Worm (Caenorhabditis elegans) whole organism, late embryonic: ENCODE results near the gene znf-474.

Experiments used
- C08G9.2 ChIP-seq: sonication (generic microtip); optimal IDR thresholded peaks from 2 replicates; lab custom pipeline; 2016; ENCODE audit warnings: mild to moderate bottlenecking, missing genetic modification characterization, moderate library complexity, missing compliant biosample characterization
- F13H6.1 ChIP-seq: sonication (generic microtip); optimal IDR thresholded peaks from 2 replicates; lab custom pipeline; 2016; ENCODE audit warnings: missing genetic modification characterization, missing compliant biosample characterization
- ahr-1 ChIP-seq: sonication (generic microtip); optimal IDR thresholded peaks from 2 replicates; lab custom pipeline; 2016; ENCODE audit warnings: missing genetic modification characterization, missing compliant biosample characterization
- ceh-14 ChIP-seq: sonication (generic microtip); optimal IDR thresholded peaks from 2 replicates; lab custom pipeline; 2016; ENCODE audit warnings: missing genotype, missing genetic modification characterization, missing compliant biosample characterization
- ceh-18 ChIP-seq: sonication (generic microtip); optimal IDR thresholded peaks from 2 replicates; lab custom pipeline; 2016; ENCODE audit warnings: missing genetic modification characterization, missing compliant biosample characterization
- ceh-19 ChIP-seq: fragments of 200-800 bp; sonication (Bioruptor generic); optimal IDR thresholded peaks from 2 replicates; lab custom pipeline; 2018; ENCODE audit warnings: mild to moderate bottlenecking, missing genetic modification characterization, missing compliant biosample characterization
- ceh-2 ChIP-seq: sonication (generic microtip); optimal IDR thresholded peaks from 2 replicates; lab custom pipeline; 2016; ENCODE audit warnings: missing genotype, missing genetic modification characterization, missing compliant biosample characterization
- ceh-22 ChIP-seq: sonication (generic microtip); optimal IDR thresholded peaks from 2 replicates; lab custom pipeline; 2017; ENCODE audit warnings: missing biosample characterization, missing genetic modification characterization
- ceh-24 ChIP-seq: sonication (generic microtip); optimal IDR thresholded peaks from 2 replicates; lab custom pipeline; 2016; ENCODE audit warnings: mild to moderate bottlenecking, missing genetic modification characterization, missing compliant biosample characterization
- ceh-34 ChIP-seq: sonication (generic microtip); optimal IDR thresholded peaks from 2 replicates; lab custom pipeline; 2016; ENCODE audit warnings: mild to moderate bottlenecking, missing genetic modification characterization, missing compliant biosample characterization
- ceh-45 ChIP-seq: fragments of 200-800 bp; sonication (Bioruptor generic); IDR thresholded peaks from 2 replicates; pipeline ENCODE4 v1.3.6; 2022; ENCODE audit warnings: missing genetic modification reagents, missing genetic modification characterization, missing compliant biosample characterization
- ceh-48 ChIP-seq: sonication (generic microtip); optimal IDR thresholded peaks from 2 replicates; lab custom pipeline; 2016; ENCODE audit warnings: missing genetic modification characterization, inconsistent platforms, missing compliant biosample characterization
- ceh-6 ChIP-seq: fragments of 200-800 bp; sonication (Bioruptor generic); optimal IDR thresholded peaks from 2 replicates; lab custom pipeline; 2018; ENCODE audit warnings: mild to moderate bottlenecking, missing genetic modification characterization, missing compliant biosample characterization
- dmd-4 ChIP-seq: sonication (generic microtip); optimal IDR thresholded peaks from 2 replicates; lab custom pipeline; 2016; ENCODE audit warnings: borderline replicate concordance, missing genetic modification characterization, missing compliant biosample characterization
- dve-1 ChIP-seq: sonication (generic microtip); optimal IDR thresholded peaks from 2 replicates; lab custom pipeline; 2017; ENCODE audit warnings: antibody characterized with exemption, mild to moderate bottlenecking, missing genetic modification characterization, missing compliant biosample characterization
- elt-2 ChIP-seq: sonication (generic microtip); optimal IDR thresholded peaks from 2 replicates; lab custom pipeline; 2016; ENCODE audit warnings: missing genetic modification reagents, missing genetic modification characterization, missing compliant biosample characterization
- elt-4 ChIP-seq: sonication (generic microtip); optimal IDR thresholded peaks from 2 replicates; lab custom pipeline; 2016; ENCODE audit warnings: missing genetic modification characterization, missing compliant biosample characterization
- ets-4 ChIP-seq: sonication (generic microtip); optimal IDR thresholded peaks from 2 replicates; lab custom pipeline; 2016; ENCODE audit warnings: missing genetic modification characterization, missing compliant biosample characterization
- eyg-1 ChIP-seq: sonication (generic microtip); optimal IDR thresholded peaks from 2 replicates; lab custom pipeline; 2016; ENCODE audit warnings: missing genotype, missing genetic modification characterization, missing compliant biosample characterization
- fax-1 ChIP-seq: sonication (generic microtip); optimal IDR thresholded peaks from 2 replicates; lab custom pipeline; 2016; ENCODE audit warnings: missing genotype, missing genetic modification characterization, missing compliant biosample characterization
- fkh-10 ChIP-seq: fragments of 150-350 bp; optimal IDR thresholded peaks from 2 replicates; lab custom pipeline; 2014; ENCODE audit warnings: missing biosample characterization, missing genetic modification reagents, missing genetic modification characterization
- madf-2 ChIP-seq: sonication (generic microtip); optimal IDR thresholded peaks from 2 replicates; lab custom pipeline; 2017; ENCODE audit warnings: missing genetic modification characterization, missing compliant biosample characterization
- mec-3 ChIP-seq: sonication (generic microtip); optimal IDR thresholded peaks from 2 replicates; lab custom pipeline; 2016; ENCODE audit warnings: borderline replicate concordance, missing genetic modification characterization, missing compliant biosample characterization
- nfya-1 ChIP-seq: sonication (generic microtip); optimal IDR thresholded peaks from 2 replicates; lab custom pipeline; 2017; ENCODE audit warnings: missing genetic modification characterization, mild to moderate bottlenecking, missing compliant biosample characterization, antibody characterized with exemption, moderate library complexity
- nhr-11 ChIP-seq: fragments of 150-350 bp; optimal IDR thresholded peaks from 2 replicates; lab custom pipeline; 2014; ENCODE audit warnings: missing biosample characterization, missing genetic modification characterization
- nhr-232 ChIP-seq: sonication (generic microtip); optimal IDR thresholded peaks from 2 replicates; lab custom pipeline; 2016; ENCODE audit warnings: missing genetic modification characterization, missing compliant biosample characterization
- npax-4 ChIP-seq: sonication (generic microtip); optimal IDR thresholded peaks from 2 replicates; lab custom pipeline; 2016; ENCODE audit warnings: missing genetic modification characterization, missing compliant biosample characterization
- pat-9 ChIP-seq: fragments of 200-800 bp; sonication (Bioruptor generic); optimal IDR thresholded peaks from 2 replicates; lab custom pipeline; 2018; ENCODE audit warnings: mild to moderate bottlenecking, missing genetic modification characterization, moderate library complexity, missing compliant biosample characterization
- pax-1 ChIP-seq: fragments of 150-350 bp; optimal IDR thresholded peaks from 2 replicates; lab custom pipeline; 2014; ENCODE audit warnings: missing biosample characterization, missing genetic modification characterization
- pha-4 ChIP-seq: fragments of 150-350 bp; optimal IDR thresholded peaks from 2 replicates; lab custom pipeline; 2018; ENCODE audit warnings: missing biosample characterization, missing genetic modification reagents, missing genetic modification characterization
- pqm-1 ChIP-seq: sonication (generic microtip); optimal IDR thresholded peaks from 2 replicates; lab custom pipeline; 2016; ENCODE audit warnings: missing genetic modification characterization, missing compliant biosample characterization
- rnt-1 ChIP-seq: sonication (generic microtip); optimal IDR thresholded peaks from 2 replicates; lab custom pipeline; 2016; ENCODE audit warnings: missing genetic modification characterization, missing compliant biosample characterization
- sdc-2 ChIP-seq: sonication (generic microtip); optimal IDR thresholded peaks from 2 replicates; lab custom pipeline; 2016; ENCODE audit warnings: missing genotype, missing genetic modification characterization, missing compliant biosample characterization
- sox-2 ChIP-seq: fragments of 200-800 bp; sonication (Bioruptor generic); IDR thresholded peaks from 2 replicates; pipeline ENCODE4 v1.3.6; 2022; ENCODE audit warnings: missing genetic modification reagents, missing genetic modification characterization, missing compliant biosample characterization
- tbx-2 ChIP-seq: sonication (generic microtip); optimal IDR thresholded peaks from 2 replicates; lab custom pipeline; 2016; ENCODE audit warnings: missing genetic modification characterization, missing compliant biosample characterization
- unc-3 ChIP-seq, 2 experiments: fragments of 200-800 bp in 1 of 2; sonication (Bioruptor generic) in 1 of 2; sonication (generic microtip) in 1 of 2; conservative IDR thresholded peaks in 1 of 2; optimal IDR thresholded peaks in 1 of 2; 2 replicates each; pipeline versions ENCODE4 v1.3.6 to Lab custom; 2016 to 2022; ENCODE audit warnings: missing compliant biosample characterization in 2 of 2, missing genetic modification characterization in 2 of 2, missing genetic modification reagents in 1 of 2
- unc-42 ChIP-seq: sonication (generic microtip); optimal IDR thresholded peaks from 2 replicates; lab custom pipeline; 2016; ENCODE audit warnings: missing genotype, missing genetic modification characterization, missing compliant biosample characterization
- unc-55 ChIP-seq: sonication (generic microtip); optimal IDR thresholded peaks from 2 replicates; lab custom pipeline; 2017; ENCODE audit warnings: missing biosample characterization, missing genetic modification reagents, missing genetic modification characterization
- unc-86 ChIP-seq: sonication (generic microtip); optimal IDR thresholded peaks from 2 replicates; lab custom pipeline; 2016; ENCODE audit warnings: missing genetic modification characterization, missing compliant biosample characterization
- ztf-16 ChIP-seq: sonication (generic microtip); optimal IDR thresholded peaks from 2 replicates; lab custom pipeline; 2017; ENCODE audit warnings: missing genetic modification characterization, missing compliant biosample characterization

Gene znf-474

DNA sequence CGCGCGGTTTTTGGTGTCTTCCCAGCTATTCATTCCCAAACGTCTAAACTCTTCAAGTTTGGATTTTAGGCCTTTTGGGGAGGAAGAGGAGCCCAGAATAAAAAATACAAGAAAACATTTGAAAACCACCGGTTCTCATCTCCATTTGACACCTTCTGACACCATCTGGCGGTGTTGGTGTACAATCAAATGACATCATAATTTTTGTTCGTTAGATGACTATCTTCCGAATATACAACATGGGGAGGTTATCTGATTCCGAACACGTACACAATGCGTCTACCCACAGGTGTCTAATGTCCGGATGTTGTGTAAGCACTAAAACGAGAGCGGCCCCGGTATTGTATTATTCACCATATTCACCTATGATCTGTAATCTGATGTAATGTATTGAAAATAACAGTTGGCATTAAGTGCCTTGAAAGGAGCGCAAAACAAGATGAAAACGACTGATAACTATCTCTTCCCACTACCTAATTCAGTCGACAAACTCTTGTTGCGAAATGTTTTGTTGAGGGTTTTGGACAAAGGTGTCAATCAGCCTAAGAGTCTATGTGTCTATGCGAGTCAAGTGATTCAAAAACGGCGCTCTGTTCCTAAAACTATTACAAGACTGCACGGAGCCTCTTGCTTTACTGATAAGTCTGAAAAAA, 22.9 kb downstream of the znf-474 start:
- TF ChIP-seq unc-86 (tag; lab: Kevin White, UChicago) (no peak), unc-3 (GFP tag; conservative IDR thresholded peaks at IDR 0.05; lab: Robert Waterston, UW) (no peak), unc-3 (tag; optimal IDR thresholded peaks at IDR 0.05; lab: Kevin White, UChicago) (no peak), ahr-1 (tag; lab: Kevin White, UChicago) (no peak), sox-2 (GFP tag; lab: Robert Waterston, UW) (no peak), pat-9 (tag; lab: Kevin White, UChicago) (no peak), ceh-2 (tag; lab: Kevin White, UChicago) (no peak), mec-3 (tag; lab: Kevin White, UChicago) (no peak), ceh-6 (GFP tag; lab: Kevin White, UChicago) (no peak), ets-4 (no peak), unc-42 (no peak), C08G9.2 (tag; lab: Kevin White, UChicago) (no peak), eyg-1 (tag; lab: Kevin White, UChicago) (no peak), pqm-1 (no peak), ceh-45 (no peak), fkh-10 (no peak)

ce11 chrX:12173989-12174388, 24.3 kb downstream of the znf-474 start:
- no peak for TF ChIP-seq dmd-4 (tag; lab: Kevin White, UChicago)
- no peak for TF ChIP-seq elt-2 (tag; lab: Kevin White, UChicago)

ce11 chrX:12174686-12175404, 25.1 kb downstream of the znf-474 start:
- TF ChIP-seq fax-1 (no peak), nhr-232 (no peak), nfya-1 (tag; lab: Kevin White, UChicago) (peak; percentile 6), F13H6.1 (tag; lab: Kevin White, UChicago) (no peak), unc-55 (GFP tag; lab: Kevin White, UChicago) (peak; percentile 24), pax-1 (no peak), ceh-45 (no peak), ceh-14 (tag; lab: Kevin White, UChicago) (no peak), pha-4 (tag; lab: Kevin White, UChicago) (no peak), ceh-24 (no peak), npax-4 (tag; lab: Kevin White, UChicago) (no peak), sdc-2 (tag; lab: Kevin White, UChicago) (no peak)

ce11 chrX:12175667-12176278, 26.0 kb downstream of the znf-474 start:
- TF ChIP-seq ceh-48 (tag; lab: Kevin White, UChicago) (no peak), npax-4 (tag; lab: Kevin White, UChicago) (no peak), ahr-1 (tag; lab: Kevin White, UChicago) (no peak), ceh-2 (tag; lab: Kevin White, UChicago) (peak; percentile 9), dmd-4 (tag; lab: Kevin White, UChicago) (no peak), pat-9 (tag; lab: Kevin White, UChicago) (no peak), dve-1 (no peak), nhr-232 (no peak), nfya-1 (tag; lab: Kevin White, UChicago) (peak; percentile 1), nhr-11 (tag; lab: Kevin White, UChicago) (no peak), unc-55 (GFP tag; lab: Kevin White, UChicago) (peak; percentile 35), rnt-1 (tag; lab: Kevin White, UChicago) (peak; percentile 8), mec-3 (tag; lab: Kevin White, UChicago) (no peak), ztf-16 (no peak), ceh-19 (GFP tag; lab: Kevin White, UChicago) (peak; percentile 18), ceh-34 (peak; percentile 71), pha-4 (tag; lab: Kevin White, UChicago) (no peak), elt-4 (tag; lab: Kevin White, UChicago) (peak; percentile 9), ceh-22 (peak; percentile 1), ceh-45 (no peak), ceh-18 (tag; lab: Kevin White, UChicago) (peak; percentile 55), tbx-2 (tag; lab: Kevin White, UChicago) (peak; percentile 37), madf-2 (tag; lab: Kevin White, UChicago) (no peak)
